Worm (Caenorhabditis elegans) whole organism, L1 larva: ENCODE measurements around the gene ZK652.8.

Experiments used
- C16A3.4 ChIP-seq: fragments of 150-350 bp; optimal IDR thresholded peaks from 2 replicates; lab custom pipeline; 2014; ENCODE audit warnings: missing biosample characterization, missing genetic modification characterization
- Y116A8C.19 ChIP-seq: sonication (generic microtip); optimal IDR thresholded peaks from 2 replicates; lab custom pipeline; 2016; ENCODE audit warnings: missing compliant biosample characterization, missing genetic modification characterization, borderline replicate concordance
- aha-1 ChIP-seq: fragments of 150-350 bp; optimal IDR thresholded peaks from 2 replicates; lab custom pipeline; 2014; ENCODE audit warnings: missing biosample characterization, missing genetic modification characterization
- aly-2 ChIP-seq: fragments of 150-350 bp; optimal IDR thresholded peaks from 2 replicates; lab custom pipeline; 2014; ENCODE audit warnings: missing biosample characterization, missing genetic modification characterization
- ama-1 ChIP-seq: fragments of 150-350 bp; optimal IDR thresholded peaks from 2 replicates; lab custom pipeline; 2014
- blmp-1 ChIP-seq: fragments of 150-350 bp; optimal IDR thresholded peaks from 2 replicates; lab custom pipeline; 2014; ENCODE audit warnings: missing biosample characterization, missing genetic modification characterization
- ceh-63 ChIP-seq: fragments of 200-800 bp; sonication (Bioruptor generic); optimal IDR thresholded peaks from 2 replicates; lab custom pipeline; 2018; ENCODE audit warnings: mild to moderate bottlenecking, missing genetic modification characterization, missing compliant biosample characterization
- ceh-82 ChIP-seq, 3 experiments: fragments of 150-350 bp in 1 of 3; sonication (generic microtip) in 2 of 3; optimal IDR thresholded peaks; 2 replicates each; lab custom pipeline; 2014 to 2017; ENCODE audit warnings: missing biosample characterization in 3 of 3, missing genetic modification characterization in 3 of 3
- ceh-88 ChIP-seq: fragments of 200-800 bp; sonication (Bioruptor generic); IDR thresholded peaks from 2 replicates; pipeline ENCODE4 v1.3.6; 2022; ENCODE audit warnings: missing genetic modification characterization, missing compliant biosample characterization
- ceh-90 ChIP-seq: sonication (generic microtip); optimal IDR thresholded peaks from 2 replicates; lab custom pipeline; 2016; ENCODE audit warnings: missing genetic modification characterization, missing compliant biosample characterization
- dsc-1 ChIP-seq: sonication (generic microtip); optimal IDR thresholded peaks from 2 replicates; lab custom pipeline; 2016; ENCODE audit warnings: mild to moderate bottlenecking, missing genetic modification characterization, missing compliant biosample characterization
- efl-1 ChIP-seq, 4 experiments: fragments of 150-350 bp; optimal IDR thresholded peaks in 3 of 4; peaks in 1 of 4; 1 replicate in 1 of 4; 2 replicates in 3 of 4; lab custom pipeline; 2014; ENCODE audit warnings: missing biosample characterization in 2 of 4, missing genetic modification characterization in 2 of 4, missing genetic modification reagents in 2 of 4
- egl-27 ChIP-seq, 2 experiments: fragments of 150-350 bp in 1 of 2; sonication (generic microtip); optimal IDR thresholded peaks; 3 replicates each; lab custom pipeline; 2017 to 2018; ENCODE audit warnings: missing biosample characterization in 2 of 2, missing genetic modification characterization in 2 of 2, missing genetic modification reagents in 2 of 2
- elt-3 ChIP-seq, 6 experiments: fragments of 150-350 bp in 1 of 6; sonication (generic microtip); optimal IDR thresholded peaks; 2 replicates each; lab custom pipeline; 2017 to 2018; ENCODE audit warnings: missing biosample characterization in 6 of 6, missing genetic modification characterization in 6 of 6, inconsistent platforms in 1 of 6
- ets-5 ChIP-seq: fragments of 200-800 bp; sonication (Bioruptor generic); IDR thresholded peaks from 2 replicates; pipeline ENCODE4 v1.3.6; 2022; ENCODE audit warnings: missing genetic modification characterization, missing compliant biosample characterization
- fkh-4 ChIP-seq: sonication (generic microtip); optimal IDR thresholded peaks from 2 replicates; lab custom pipeline; 2016; ENCODE audit warnings: missing compliant biosample characterization, missing genetic modification characterization, borderline replicate concordance
- grh-1 ChIP-seq: fragments of 200-800 bp; sonication (Bioruptor generic); IDR thresholded peaks from 2 replicates; pipeline ENCODE4 v1.3.6; 2022; ENCODE audit warnings: missing genetic modification reagents, missing genetic modification characterization, missing compliant biosample characterization
- irx-1 ChIP-seq: sonication (generic microtip); optimal IDR thresholded peaks from 2 replicates; lab custom pipeline; 2016; ENCODE audit warnings: missing genetic modification characterization, missing compliant biosample characterization
- lin-35 ChIP-seq, 2 experiments: fragments of 150-350 bp; optimal IDR thresholded peaks; 2 replicates each; lab custom pipeline; 2014; ENCODE audit warnings: missing biosample characterization in 2 of 2, missing genetic modification characterization in 2 of 2, missing genetic modification reagents in 2 of 2
- lir-3 ChIP-seq: sonication (generic microtip); optimal IDR thresholded peaks from 2 replicates; lab custom pipeline; 2016; ENCODE audit warnings: mild to moderate bottlenecking, missing genetic modification characterization, moderate library complexity, missing compliant biosample characterization; ENCODE audit not compliant: poor library complexity
- lsy-2 ChIP-seq, 2 experiments: fragments of 150-350 bp; optimal IDR thresholded peaks; 2 replicates each; lab custom pipeline; 2014; ENCODE audit warnings: missing biosample characterization in 2 of 2, missing genetic modification characterization in 2 of 2
- mab-9 ChIP-seq: fragments of 200-800 bp; sonication (Bioruptor generic); IDR thresholded peaks from 2 replicates; pipeline ENCODE4 v1.3.6; 2022; ENCODE audit warnings: missing genetic modification reagents, missing genetic modification characterization, missing compliant biosample characterization
- mdl-1 ChIP-seq, 2 experiments: fragments of 150-350 bp; optimal IDR thresholded peaks; 2 replicates each; lab custom pipeline; 2014 to 2017; ENCODE audit warnings: missing biosample characterization in 2 of 2, missing genetic modification characterization in 2 of 2, inconsistent platforms in 1 of 2
- nhr-11 ChIP-seq: fragments of 150-350 bp; optimal IDR thresholded peaks from 2 replicates; lab custom pipeline; 2014; ENCODE audit warnings: missing biosample characterization, missing genetic modification characterization
- nhr-20 ChIP-seq: sonication (generic microtip); optimal IDR thresholded peaks from 2 replicates; lab custom pipeline; 2016; ENCODE audit warnings: mild to moderate bottlenecking, missing genetic modification characterization, missing compliant biosample characterization
- nhr-237 ChIP-seq: fragments of 150-350 bp; optimal IDR thresholded peaks from 2 replicates; lab custom pipeline; 2014; ENCODE audit warnings: missing biosample characterization, missing genetic modification characterization
- nhr-28 ChIP-seq: fragments of 150-350 bp; optimal IDR thresholded peaks from 2 replicates; lab custom pipeline; 2014; ENCODE audit warnings: missing biosample characterization, missing genetic modification characterization
- nhr-47 ChIP-seq: sonication (generic microtip); optimal IDR thresholded peaks from 2 replicates; lab custom pipeline; 2016; ENCODE audit warnings: mild to moderate bottlenecking, missing genetic modification characterization, moderate library complexity, missing compliant biosample characterization
- nhr-71 ChIP-seq: sonication (generic microtip); optimal IDR thresholded peaks from 2 replicates; lab custom pipeline; 2016; ENCODE audit warnings: mild to moderate bottlenecking, missing genetic modification characterization, moderate library complexity, missing compliant biosample characterization
- nhr-76 ChIP-seq: sonication (generic microtip); optimal IDR thresholded peaks from 2 replicates; lab custom pipeline; 2017; ENCODE audit warnings: missing biosample characterization, missing genetic modification characterization
- nhr-77 ChIP-seq: fragments of 150-350 bp; optimal IDR thresholded peaks from 2 replicates; lab custom pipeline; 2014; ENCODE audit warnings: missing biosample characterization, missing genetic modification characterization
- nhr-85 ChIP-seq: sonication (generic microtip); peaks from one replicate; lab custom pipeline; 2016; ENCODE audit warnings: missing genetic modification characterization, inconsistent platforms, missing compliant biosample characterization
- nhr-90 ChIP-seq: sonication (generic microtip); optimal IDR thresholded peaks from 2 replicates; lab custom pipeline; 2016; ENCODE audit warnings: mild to moderate bottlenecking, missing genetic modification characterization, missing compliant biosample characterization; ENCODE audit not compliant: poor library complexity
- pax-3 ChIP-seq: fragments of 200-800 bp; sonication (Bioruptor generic); optimal IDR thresholded peaks from 2 replicates; lab custom pipeline; 2018; ENCODE audit warnings: mild to moderate bottlenecking, missing genetic modification characterization, moderate library complexity, missing compliant biosample characterization
- rnt-1 ChIP-seq: sonication (generic microtip); optimal IDR thresholded peaks from 2 replicates; lab custom pipeline; 2016; ENCODE audit warnings: mild to moderate bottlenecking, missing genetic modification characterization, moderate library complexity, missing compliant biosample characterization
- snpc-4 ChIP-seq: fragments of 150-350 bp; optimal IDR thresholded peaks from 2 replicates; lab custom pipeline; 2014; ENCODE audit warnings: missing biosample characterization, missing genetic modification characterization
- sox-4 ChIP-seq: sonication (generic microtip); optimal IDR thresholded peaks from 2 replicates; lab custom pipeline; 2016; ENCODE audit warnings: missing genetic modification characterization, missing compliant biosample characterization
- sptf-1 ChIP-seq: fragments of 150-350 bp; optimal IDR thresholded peaks from 2 replicates; lab custom pipeline; 2014; ENCODE audit warnings: missing biosample characterization, missing genetic modification characterization
- sup-37 ChIP-seq: fragments of 200-800 bp; sonication (Bioruptor generic); optimal IDR thresholded peaks from 2 replicates; lab custom pipeline; 2018; ENCODE audit warnings: mild to moderate bottlenecking, missing genetic modification characterization, missing compliant biosample characterization
- swsn-7 ChIP-seq: sonication (generic microtip); optimal IDR thresholded peaks from 2 replicates; lab custom pipeline; 2016; ENCODE audit warnings: missing genetic modification characterization, missing compliant biosample characterization
- tbx-2 ChIP-seq: sonication (generic microtip); optimal IDR thresholded peaks from 2 replicates; lab custom pipeline; 2016; ENCODE audit warnings: missing genetic modification characterization, missing compliant biosample characterization
- tlp-1 ChIP-seq: fragments of 150-350 bp; optimal IDR thresholded peaks from 2 replicates; lab custom pipeline; 2014; ENCODE audit warnings: missing biosample characterization, missing genetic modification characterization
- unc-62 ChIP-seq: fragments of 150-350 bp; optimal IDR thresholded peaks from 2 replicates; lab custom pipeline; 2014; ENCODE audit warnings: missing biosample characterization, missing genetic modification reagents, missing genetic modification characterization
- unc-86 ChIP-seq: sonication (generic microtip); optimal IDR thresholded peaks from 2 replicates; lab custom pipeline; 2016; ENCODE audit warnings: missing genetic modification characterization, missing compliant biosample characterization
- unc-98 ChIP-seq: fragments of 200-800 bp; sonication (Bioruptor generic); IDR thresholded peaks from 2 replicates; pipeline ENCODE4 v1.3.6; 2022; ENCODE audit warnings: missing genetic modification characterization, missing compliant biosample characterization
- xbp-1 ChIP-seq: sonication (generic microtip); optimal IDR thresholded peaks from 2 replicates; lab custom pipeline; 2016; ENCODE audit warnings: missing genetic modification characterization, missing compliant biosample characterization
- ztf-11 ChIP-seq, 2 experiments: sonication (generic microtip); optimal IDR thresholded peaks; 2 replicates each; lab custom pipeline; 2016 to 2017; ENCODE audit warnings: missing genetic modification characterization in 2 of 2, missing biosample characterization in 1 of 2, missing compliant biosample characterization in 1 of 2
- ztf-4 ChIP-seq: fragments of 150-350 bp; optimal IDR thresholded peaks from 2 replicates; lab custom pipeline; 2014; ENCODE audit warnings: missing biosample characterization, missing genetic modification characterization

The ZK652.8 gene

DNA sequence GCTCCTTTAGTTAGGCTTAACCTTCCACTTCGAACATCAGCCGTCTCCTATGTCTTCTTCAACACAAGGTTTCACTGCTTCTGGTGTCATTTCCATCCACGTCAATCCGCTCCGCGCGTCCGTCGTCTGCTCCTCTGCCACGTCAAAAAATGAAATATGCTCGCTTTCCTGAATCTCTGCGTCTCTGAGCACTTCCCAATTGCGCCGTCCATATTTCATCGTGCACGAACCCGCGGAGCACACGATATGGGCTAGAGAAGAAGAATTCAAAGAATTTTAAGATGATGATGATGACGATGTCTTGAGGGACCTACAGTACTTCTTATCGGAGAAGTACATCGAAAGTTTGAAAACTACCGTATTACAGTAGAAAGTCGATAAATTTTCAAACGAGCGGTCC lies 50.5 kb downstream of the ZK652.8 start:
- TF ChIP-seq lin-35 (GFP tag; optimal IDR thresholded peaks at IDR 0.05; lab: Kevin White, UChicago): no peak
- no peak for TF ChIP-seq egl-27 (tag; optimal IDR thresholded peaks at IDR 0.05; lab: Kevin White, UChicago)
- TF ChIP-seq elt-3 (tag; optimal IDR thresholded peaks at IDR 0.05; lab: Kevin White, UChicago): no peak
- TF ChIP-seq ceh-88: no peak
- no peak for TF ChIP-seq fkh-4
- no peak for TF ChIP-seq nhr-11 (tag; lab: Kevin White, UChicago)
- peak; percentile 26 for TF ChIP-seq rnt-1
- TF ChIP-seq nhr-28 (tag; lab: Kevin White, UChicago): no peak
- TF ChIP-seq sox-4 (tag; lab: Kevin White, UChicago): no peak
- no peak for TF ChIP-seq nhr-47 (tag; lab: Kevin White, UChicago)
- TF ChIP-seq nhr-77 (tag; lab: Kevin White, UChicago): no peak
- TF ChIP-seq grh-1 (GFP tag; lab: Robert Waterston, UW): no peak
- TF ChIP-seq dsc-1 (tag; lab: Kevin White, UChicago): no peak
- no peak for TF ChIP-seq sup-37
- TF ChIP-seq lir-3 (tag; lab: Kevin White, UChicago): no peak
- TF ChIP-seq pax-3: no peak
- no peak for TF ChIP-seq ceh-63 (GFP tag; lab: Kevin White, UChicago)
- TF ChIP-seq aly-2: no peak
- no peak for TF ChIP-seq nhr-90 (tag; lab: Kevin White, UChicago)
- TF ChIP-seq ets-5: no peak
- no peak for TF ChIP-seq ama-1 (lab: Kevin White, UChicago)
- TF ChIP-seq blmp-1: peak; percentile 29
- TF ChIP-seq sptf-1 (tag; lab: Kevin White, UChicago): no peak
- no peak for TF ChIP-seq tbx-2 (tag; lab: Kevin White, UChicago)
- no peak for TF ChIP-seq nhr-76
- no peak for TF ChIP-seq nhr-237
- TF ChIP-seq ztf-11 (tag; optimal IDR thresholded peaks at IDR 0.05; lab: Kevin White, UChicago): peak in 1 of 2 experiments; percentile 47
- no peak for TF ChIP-seq efl-1 (optimal IDR thresholded peaks at IDR 0.05; lab: Kevin White, UChicago)
- no peak for TF ChIP-seq efl-1 (GFP tag; optimal IDR thresholded peaks at IDR 0.05 in 1 of 2; lab: Kevin White, UChicago)
- no peak for TF ChIP-seq swsn-7
- no peak for TF ChIP-seq mab-9 (GFP tag; lab: Robert Waterston, UW)
- TF ChIP-seq Y116A8C.19 (tag; lab: Kevin White, UChicago): no peak
- TF ChIP-seq nhr-85 (tag; lab: Kevin White, UChicago): peak; percentile 11
- TF ChIP-seq ztf-4: no peak
- TF ChIP-seq nhr-20 (tag; lab: Kevin White, UChicago): no peak
- no peak for TF ChIP-seq tlp-1 (tag; lab: Kevin White, UChicago)
- TF ChIP-seq C16A3.4 (tag; lab: Kevin White, UChicago): no peak
- TF ChIP-seq aha-1 (tag; lab: Kevin White, UChicago): no peak
- peak in 1 of 2 experiments; percentile 27 for TF ChIP-seq lsy-2 (tag; optimal IDR thresholded peaks at IDR 0.05; lab: Kevin White, UChicago)
- TF ChIP-seq xbp-1: no peak
- no peak for TF ChIP-seq ceh-82 (tag; optimal IDR thresholded peaks at IDR 0.05; lab: Kevin White, UChicago)
- TF ChIP-seq ceh-90 (tag; lab: Kevin White, UChicago): no peak
- TF ChIP-seq irx-1 (tag; lab: Kevin White, UChicago): no peak
- TF ChIP-seq unc-62 (GFP tag; lab: Kevin White, UChicago): no peak
- TF ChIP-seq snpc-4 (tag; lab: Kevin White, UChicago): no peak
- no peak for TF ChIP-seq nhr-71 (tag; lab: Kevin White, UChicago)

DNA sequence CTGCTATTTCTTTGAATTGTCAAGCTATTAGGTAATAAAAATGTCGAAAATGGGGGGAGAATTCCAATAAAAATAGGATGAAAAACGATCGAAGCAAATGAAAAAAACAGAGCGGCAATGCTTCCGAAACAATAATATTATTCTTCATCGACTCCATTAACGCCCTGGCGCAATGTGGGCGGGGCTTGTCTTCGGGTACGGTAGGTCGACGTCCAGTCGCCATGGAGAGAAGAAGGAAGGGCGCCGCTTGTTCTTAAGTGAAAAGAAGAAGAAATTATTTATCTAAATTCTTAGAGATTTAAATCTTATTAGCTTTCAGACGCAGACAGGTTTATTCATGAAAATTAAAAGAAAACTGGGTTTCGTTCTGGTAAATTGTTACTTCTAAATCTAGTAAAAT lies 51.2 kb downstream of the ZK652.8 start:
- no peak for TF ChIP-seq mdl-1 (tag; optimal IDR thresholded peaks at IDR 0.05; lab: Kevin White, UChicago)
- TF ChIP-seq unc-86 (tag; lab: Kevin White, UChicago): no peak
- TF ChIP-seq unc-98 (GFP tag; lab: Robert Waterston, UW): no peak
- peak; percentile 33 to 66 for TF ChIP-seq lsy-2 (tag; optimal IDR thresholded peaks at IDR 0.05; lab: Kevin White, UChicago)
- TF ChIP-seq efl-1 (optimal IDR thresholded peaks at IDR 0.05; lab: Kevin White, UChicago): no peak
- TF ChIP-seq efl-1 (GFP tag; optimal IDR thresholded peaks at IDR 0.05 in 1 of 2; lab: Kevin White, UChicago): peak in 1 of 2 experiments; percentile 23
